Fruit fly (Drosophila melanogaster): ENCODE measurements around the gene Nnk.

- TF ChIP-seq CG8478 (optimal IDR thresholded peaks at IDR 0.05) (no peak), CTCF (optimal IDR thresholded peaks at IDR 0.05) (no peak)
Measured at dm6 chr3R:17818803-17819202, 13.8 kb upstream of the Nnk start.

Measured in S2 (cell line).